Fruit fly (Drosophila melanogaster) whole organism, embryonic: ENCODE results near the gene CG14787.

Source experiments
- Awh ChIP-seq: fragments of 200-800 bp; sonication (Bioruptor generic); IDR thresholded peaks from 2 replicates; pipeline ENCODE4, ENCODE4 v1.3.6; 2022; ENCODE audit warnings: missing biosample characterization, missing genetic modification characterization
- Bteb2 ChIP-seq: fragments of 200-800 bp; sonication (Bioruptor generic); optimal IDR thresholded peaks from 2 replicates; lab custom pipeline; 2016; ENCODE audit warnings: missing biosample characterization, missing genetic modification characterization
- CG10321 ChIP-seq: fragments of 200-800 bp; sonication (Bioruptor generic); IDR thresholded peaks from 2 replicates; pipeline ENCODE4 v1.3.6; 2022; ENCODE audit warnings: missing biosample characterization, missing genetic modification characterization
- CG10654 ChIP-seq: fragments of 200-800 bp; sonication (Bioruptor generic); optimal IDR thresholded peaks from 2 replicates; lab custom pipeline; 2016; ENCODE audit warnings: missing biosample characterization, missing genetic modification characterization
- CG11093 ChIP-seq: fragments of 200-800 bp; sonication (Bioruptor generic); IDR thresholded peaks from 3 replicates; pipeline ENCODE4 v1.3.6; 2022; ENCODE audit warnings: missing biosample characterization, missing genetic modification characterization
- CG12299 ChIP-seq: fragments of 200-800 bp; sonication (Bioruptor generic); optimal IDR thresholded peaks from 2 replicates; lab custom pipeline; 2018; ENCODE audit warnings: missing biosample characterization, mild to moderate bottlenecking, missing genetic modification characterization
- CG14667 ChIP-seq: fragments of 200-800 bp; sonication (Bioruptor generic); IDR thresholded peaks from 2 replicates; pipeline ENCODE4 v1.3.6; 2022; ENCODE audit warnings: missing biosample characterization, missing genetic modification characterization
- CG1529 ChIP-seq: fragments of 200-800 bp; sonication (Bioruptor generic); optimal IDR thresholded peaks from 3 replicates; lab custom pipeline; 2018; ENCODE audit warnings: missing biosample characterization, missing genetic modification characterization
- CG15479 ChIP-seq: fragments of 200-800 bp; sonication (Bioruptor generic); optimal IDR thresholded peaks from 3 replicates; lab custom pipeline; 2019; ENCODE audit warnings: missing biosample characterization, mild to moderate bottlenecking, missing genetic modification characterization, moderate library complexity
- CG15696 ChIP-seq: fragments of 200-800 bp; sonication (Bioruptor generic); optimal IDR thresholded peaks from 2 replicates; lab custom pipeline; 2019; ENCODE audit warnings: missing biosample characterization, mild to moderate bottlenecking, missing genetic modification characterization, moderate library complexity
- CG17385 ChIP-seq: fragments of 200-800 bp; sonication (Bioruptor generic); optimal IDR thresholded peaks from 3 replicates; lab custom pipeline; 2018; ENCODE audit warnings: missing biosample characterization, mild to moderate bottlenecking, missing genetic modification characterization
- CG17568 ChIP-seq: fragments of 200-800 bp; sonication (Bioruptor generic); optimal IDR thresholded peaks from 2 replicates; lab custom pipeline; 2018; ENCODE audit warnings: missing biosample characterization, mild to moderate bottlenecking, missing genetic modification characterization, moderate library complexity
- CG17802 ChIP-seq: fragments of 200-800 bp; sonication (Bioruptor generic); optimal IDR thresholded peaks from 2 replicates; lab custom pipeline; 2018; ENCODE audit warnings: missing biosample characterization, mild to moderate bottlenecking, missing genetic modification characterization, moderate library complexity
- CG2129 ChIP-seq: fragments of 200-800 bp; sonication (Bioruptor generic); IDR thresholded peaks from 2 replicates; pipeline ENCODE4 v1.3.6; 2022; ENCODE audit warnings: missing biosample characterization, missing genetic modification characterization; ENCODE audit not compliant: partially characterized antibody
- CG2712 ChIP-seq: fragments of 200-800 bp; optimal IDR thresholded peaks from 3 replicates; lab custom pipeline; 2019; ENCODE audit warnings: missing biosample characterization, mild to moderate bottlenecking, missing genetic modification characterization, moderate library complexity
- CG3065 ChIP-seq: fragments of 200-800 bp; sonication (Bioruptor generic); optimal IDR thresholded peaks from 2 replicates; lab custom pipeline; 2016; ENCODE audit warnings: missing biosample characterization, missing genetic modification characterization
- CG43689 ChIP-seq: fragments of 200-800 bp; sonication (Bioruptor generic); IDR thresholded peaks from 2 replicates; pipeline ENCODE4 v1.3.6; 2022; ENCODE audit warnings: missing biosample characterization, missing genetic modification characterization
- CG4404 ChIP-seq: fragments of 200-800 bp; sonication (Bioruptor generic); IDR thresholded peaks from 2 replicates; pipeline ENCODE4 v1.3.6; 2022; ENCODE audit warnings: missing biosample characterization, missing genetic modification characterization
- CG4854 ChIP-seq: fragments of 200-800 bp; sonication (Bioruptor generic); optimal IDR thresholded peaks from 2 replicates; lab custom pipeline; 2016; ENCODE audit warnings: missing biosample characterization, missing genetic modification characterization, inconsistent platforms
- CG7556 ChIP-seq: fragments of 200-800 bp; sonication (Bioruptor generic); optimal IDR thresholded peaks from 2 replicates; lab custom pipeline; 2017; ENCODE audit warnings: missing biosample characterization, mild to moderate bottlenecking, missing genetic modification characterization
- CG7745 ChIP-seq: fragments of 200-800 bp; sonication (Bioruptor generic); optimal IDR thresholded peaks from 2 replicates; lab custom pipeline; 2018; ENCODE audit warnings: missing biosample characterization, mild to moderate bottlenecking, missing genetic modification characterization, moderate library complexity
- CG7963 ChIP-seq: fragments of 200-800 bp; sonication (Bioruptor generic); IDR thresholded peaks from 3 replicates; pipeline ENCODE4 v1.3.6; 2022; ENCODE audit warnings: missing biosample characterization, missing genetic modification characterization; ENCODE audit not compliant: partially characterized antibody
- CG7987 ChIP-seq: fragments of 200-800 bp; sonication (Bioruptor generic); optimal IDR thresholded peaks from 2 replicates; lab custom pipeline; 2018; ENCODE audit warnings: missing biosample characterization, mild to moderate bottlenecking, missing genetic modification characterization, moderate library complexity
- CG8765 ChIP-seq: fragments of 200-800 bp; sonication (Bioruptor generic); IDR thresholded peaks from 2 replicates; pipeline ENCODE4 v1.3.6; 2022; ENCODE audit warnings: missing biosample characterization, missing genetic modification characterization
- CG9876 ChIP-seq: fragments of 200-800 bp; sonication (Bioruptor generic); optimal IDR thresholded peaks from 2 replicates; lab custom pipeline; 2016; ENCODE audit warnings: missing biosample characterization, missing genetic modification characterization
- CG9932 ChIP-seq: fragments of 200-800 bp; sonication (Bioruptor generic); IDR thresholded peaks from 2 replicates; pipeline ENCODE4 v1.3.6; 2022; ENCODE audit warnings: missing biosample characterization, missing genetic modification characterization
- CHES-1-like ChIP-seq: fragments of 200-800 bp; sonication (Bioruptor generic); optimal IDR thresholded peaks from 2 replicates; lab custom pipeline; 2016; ENCODE audit warnings: missing biosample characterization, missing genetic modification characterization
- E2f2 ChIP-seq: fragments of 200-800 bp; sonication (Bioruptor generic); IDR thresholded peaks from 2 replicates; pipeline ENCODE4 v1.3.6; 2022; ENCODE audit warnings: missing biosample characterization, missing genetic modification characterization
- Eip74EF ChIP-seq, 2 experiments: fragments of 200-800 bp in 1 of 2; fragments of >200 bp in 1 of 2; sonication (Bioruptor generic) in 1 of 2; optimal IDR thresholded peaks; 2 replicates each; lab custom pipeline; 2017 to 2019; ENCODE audit warnings: missing biosample characterization in 2 of 2, missing genetic modification characterization in 2 of 2, mild to moderate bottlenecking in 1 of 2, moderate library complexity in 1 of 2
- Fer2 ChIP-seq: fragments of 200-800 bp; sonication (Bioruptor generic); optimal IDR thresholded peaks from 2 replicates; lab custom pipeline; 2018; ENCODE audit warnings: missing biosample characterization, mild to moderate bottlenecking, missing genetic modification characterization, moderate library complexity
- aop ChIP-seq: fragments of 200-800 bp; sonication (Bioruptor generic); IDR thresholded peaks from 2 replicates; pipeline ENCODE4 v1.3.6; 2022; ENCODE audit warnings: missing biosample characterization, missing genetic modification characterization
- ase ChIP-seq: fragments of 200-800 bp; sonication (Bioruptor generic); IDR thresholded peaks from 3 replicates; pipeline ENCODE4 v1.3.6; 2022; ENCODE audit warnings: missing biosample characterization, missing genetic modification characterization
- bigmax ChIP-seq: fragments of 200-800 bp; sonication (Bioruptor generic); optimal IDR thresholded peaks from 2 replicates; lab custom pipeline; 2018; ENCODE audit warnings: missing biosample characterization, mild to moderate bottlenecking, missing genetic modification characterization
- danr ChIP-seq: fragments of 200-800 bp; sonication (Bioruptor generic); IDR thresholded peaks from 2 replicates; pipeline ENCODE4 v1.3.6; 2022; ENCODE audit warnings: missing biosample characterization, missing genetic modification characterization
- fd102C ChIP-seq: fragments of 200-800 bp; sonication (Bioruptor generic); optimal IDR thresholded peaks from 2 replicates; lab custom pipeline; 2018; ENCODE audit warnings: missing biosample characterization, mild to moderate bottlenecking, missing genetic modification characterization, moderate library complexity
- fd3F ChIP-seq: fragments of 200-800 bp; sonication (Bioruptor generic); optimal IDR thresholded peaks from 2 replicates; lab custom pipeline; 2018; ENCODE audit warnings: missing biosample characterization, mild to moderate bottlenecking, missing genetic modification characterization, moderate library complexity
- ftz-f1 ChIP-seq: fragments of 200-800 bp; sonication (Bioruptor generic); optimal IDR thresholded peaks from 2 replicates; lab custom pipeline; 2016; ENCODE audit warnings: missing biosample characterization, missing genetic modification characterization
- grau ChIP-seq: fragments of 200-800 bp; optimal IDR thresholded peaks from 3 replicates; lab custom pipeline; 2019; ENCODE audit warnings: missing biosample characterization, mild to moderate bottlenecking, missing genetic modification characterization, moderate library complexity
- gt ChIP-seq: fragments of 200-800 bp; sonication (Bioruptor generic); IDR thresholded peaks from 2 replicates; pipeline ENCODE4 v1.3.6; 2022; ENCODE audit warnings: missing biosample characterization, missing genetic modification characterization
- insv ChIP-seq, 2 experiments: fragments of 200-800 bp; sonication (Bioruptor generic); optimal IDR thresholded peaks; 3 replicates each; lab custom pipeline; 2016 to 2018; ENCODE audit warnings: missing biosample characterization in 2 of 2, missing genetic modification characterization in 2 of 2
- kay ChIP-seq: fragments of 200-800 bp; sonication (Bioruptor generic); optimal IDR thresholded peaks from 2 replicates; lab custom pipeline; 2016; ENCODE audit warnings: missing biosample characterization, missing genetic modification characterization
- ken ChIP-seq: fragments of 200-800 bp; sonication (Bioruptor generic); IDR thresholded peaks from 3 replicates; pipeline ENCODE4 v1.3.6; 2022; ENCODE audit warnings: missing biosample characterization, missing genetic modification characterization
- otp ChIP-seq: fragments of 200-800 bp; sonication (Bioruptor generic); IDR thresholded peaks from 3 replicates; pipeline ENCODE4, ENCODE4 v1.3.6; 2022; ENCODE audit warnings: missing biosample characterization, missing genetic modification characterization
- pita ChIP-seq: fragments of 200-800 bp; sonication (Bioruptor generic); optimal IDR thresholded peaks from 2 replicates; lab custom pipeline; 2017; ENCODE audit warnings: missing biosample characterization, mild to moderate bottlenecking, missing genetic modification characterization
- pum ChIP-seq: fragments of 200-800 bp; sonication (Bioruptor generic); optimal IDR thresholded peaks from 2 replicates; lab custom pipeline; 2016; ENCODE audit warnings: missing biosample characterization, missing genetic modification characterization
- shn ChIP-seq: fragments of 200-800 bp; sonication (Bioruptor generic); optimal IDR thresholded peaks from 3 replicates; lab custom pipeline; 2016; ENCODE audit warnings: missing biosample characterization, missing genetic modification characterization
- so ChIP-seq: fragments of 200-800 bp; sonication (Bioruptor generic); IDR thresholded peaks from 3 replicates; pipeline ENCODE4 v1.3.6; 2022; ENCODE audit warnings: missing biosample characterization, missing genetic modification characterization
- stwl ChIP-seq: fragments of 200-800 bp; sonication (Bioruptor generic); optimal IDR thresholded peaks from 3 replicates; lab custom pipeline; 2018; ENCODE audit warnings: missing biosample characterization, mild to moderate bottlenecking, missing genetic modification characterization, moderate library complexity
- unpg ChIP-seq: fragments of 200-800 bp; sonication (Bioruptor generic); optimal IDR thresholded peaks from 3 replicates; lab custom pipeline; 2018; ENCODE audit warnings: missing biosample characterization, mild to moderate bottlenecking, missing genetic modification characterization, moderate library complexity

The CG14787 gene

dm6 chrX:1482840-1483518 lies 21.5 kb upstream of the CG14787 start, which contains the start of the genes sta and inc (continued):
- TF ChIP-seq kay (GFP tag; lab: Kevin White, UChicago) (peak; percentile 0), aop (GFP tag; lab: Robert Waterston, UW) (no peak), ken (peak; percentile 67; the same call in 1 of the 3 replicates), fd3F (GFP tag; lab: Kevin White, UChicago) (peak; percentile 32), otp (GFP tag; lab: Robert Waterston, UW) (peak; percentile 40; the same call in 1 of the 3 replicates), Bteb2 (GFP tag; lab: Kevin White, UChicago) (peak; percentile 68), pita (GFP tag; lab: Kevin White, UChicago) (peak; percentile 44), CG3065 (no peak), so (GFP tag; lab: Robert Waterston, UW) (peak; percentile 68; the same call in 1 of the 3 replicates), danr (GFP tag; lab: Robert Waterston, UW) (no peak), shn (peak; percentile 30), CG17385 (GFP tag; lab: Kevin White, UChicago) (peak; percentile 72), CG15696 (tag; lab: Kevin White, UChicago) (no peak), CG4854 (GFP tag; lab: Kevin White, UChicago) (no peak), CG10654 (no peak), CG14667 (GFP tag; lab: Robert Waterston, UW) (no peak), CG7963 (no peak), CG17568 (GFP tag; lab: Kevin White, UChicago) (no peak), CG8765 (GFP tag; lab: Robert Waterston, UW) (no peak), CG43689 (GFP tag; lab: Robert Waterston, UW) (no peak), gt (no peak), CG7987 (peak; percentile 91), CG2129 (GFP tag; lab: Robert Waterston, UW) (no peak), grau (peak; percentile 61), CG4404 (GFP tag; lab: Robert Waterston, UW) (no peak), CG7556 (GFP tag; lab: Kevin White, UChicago) (peak; percentile 60), pum (peak; percentile 5), CG10321 (peak; percentile 40; the same call in 1 of the 2 replicates), CG2712 (peak; percentile 69), CG12299 (tag; lab: Kevin White, UChicago) (peak; percentile 66), Fer2 (tag; lab: Kevin White, UChicago) (peak; percentile 52), CG15479 (GFP tag; lab: Kevin White, UChicago) (no peak), Awh (GFP tag; lab: Robert Waterston, UW) (peak; percentile 21; the same call in 1 of the 2 replicates), ftz-f1 (GFP tag; lab: Kevin White, UChicago) (no peak), stwl (tag; lab: Kevin White, UChicago) (peak; percentile 62), CG1529 (GFP tag; lab: Kevin White, UChicago) (peak; percentile 31), CG17802 (tag; lab: Kevin White, UChicago) (peak; percentile 20), Eip74EF (GFP tag; optimal IDR thresholded peaks at IDR 0.05; lab: Kevin White, UChicago) (peak in 1 of 2 experiments; percentile 90), CG9932 (peak; percentile 53; the same call in 1 of the 2 replicates), CHES-1-like (GFP tag; lab: Kevin White, UChicago) (peak; percentile 84), ase (no peak), E2f2 (GFP tag; lab: Robert Waterston, UW) (peak; percentile 92), insv (GFP tag; optimal IDR thresholded peaks at IDR 0.05; lab: Kevin White, UChicago) (peak in 1 of 2 experiments; percentile 59), fd102C (no peak), CG7745 (peak; percentile 26), bigmax (GFP tag; lab: Kevin White, UChicago) (peak; percentile 92), CG11093 (GFP tag; lab: Robert Waterston, UW) (no peak), CG9876 (GFP tag; lab: Kevin White, UChicago) (peak; percentile 46), unpg (peak; percentile 67)
